Worm (Caenorhabditis elegans) whole organism, L4/young adult: Measurements from ENCODE around the gene chil-1.

Source experiments
- W03F9.2 ChIP-seq: fragments of 150-350 bp; optimal IDR thresholded peaks from 2 replicates; lab custom pipeline; 2014; ENCODE audit warnings: missing biosample characterization, missing genetic modification characterization
- dao-5 ChIP-seq: sonication (generic microtip); optimal IDR thresholded peaks from 2 replicates; lab custom pipeline; 2016; ENCODE audit warnings: missing genotype, missing genetic modification characterization, moderate library complexity, missing compliant biosample characterization
- him-1 ChIP-seq: sonication (generic microtip); optimal IDR thresholded peaks from 2 replicates; lab custom pipeline; 2016; ENCODE audit warnings: missing genotype, missing genetic modification reagents, missing genetic modification characterization, missing compliant biosample characterization

- TF ChIP-seq him-1 (tag; lab: Kevin White, UChicago): no peak
- TF ChIP-seq dao-5 (tag; lab: Kevin White, UChicago): no peak
- no peak for TF ChIP-seq W03F9.2 (tag; lab: Kevin White, UChicago)
Measured at ce11 chrII:9835958-9836357, 30.3 kb downstream of the chil-1 start.
